Worm (Caenorhabditis elegans): Measurements from ENCODE around the gene kbp-3.

Gene kbp-3

DNA sequence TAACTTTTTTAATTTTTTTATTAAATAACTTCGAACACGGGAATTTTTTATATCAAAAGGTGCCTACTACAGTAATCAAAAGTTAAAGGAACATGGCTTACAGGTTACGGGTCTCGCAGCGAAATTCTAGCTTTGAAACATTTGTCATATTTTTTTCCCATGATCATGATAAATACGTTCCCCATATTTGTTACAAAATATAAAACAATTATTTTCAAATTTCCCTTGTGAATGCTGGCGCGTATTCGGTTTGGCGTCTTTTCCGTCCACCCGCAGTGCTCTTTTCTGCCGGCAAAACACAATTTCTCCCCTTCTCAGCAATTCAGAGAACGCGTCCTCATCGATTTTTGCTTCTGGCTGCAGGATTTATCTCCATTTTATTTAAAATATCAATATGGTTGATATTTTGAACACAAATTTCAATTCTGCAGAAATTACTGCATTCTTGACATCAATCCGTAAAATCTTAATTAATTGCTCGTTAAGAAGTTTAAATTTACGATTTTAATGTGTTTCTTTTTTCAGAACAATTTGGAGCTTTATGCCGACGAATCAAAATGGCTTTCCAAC is 24.6 kb downstream of the kbp-3 start, which contains the start of gene imb-2:
TSS of gene imb-2 (plus strand) at position 520 of the 570 bp plus-strand sequence.
- TF ChIP-seq C08G9.2 (tag; optimal IDR thresholded peaks at IDR 0.05): no peak
- TF ChIP-seq ceh-48 (tag; optimal IDR thresholded peaks at IDR 0.05): peak; percentile 77
- TF ChIP-seq unc-42 (tag; optimal IDR thresholded peaks at IDR 0.05): peak; percentile 87
- TF ChIP-seq nhr-11 (tag; optimal IDR thresholded peaks at IDR 0.05): no peak
- peak; percentile 38 for TF ChIP-seq ceh-31 (tag; optimal IDR thresholded peaks at IDR 0.05)
- no peak for TF ChIP-seq K09A11.1 (tag; optimal IDR thresholded peaks at IDR 0.05; ENCODE audit: insufficient read depth)
- TF ChIP-seq C38D4.7 (GFP tag; optimal IDR thresholded peaks at IDR 0.05): no peak
- peak; percentile 33 for TF ChIP-seq nfya-1 (tag; optimal IDR thresholded peaks at IDR 0.05)
- no peak for TF ChIP-seq ztf-16 (tag; optimal IDR thresholded peaks at IDR 0.05)
- no peak for TF ChIP-seq unc-86 (tag; optimal IDR thresholded peaks at IDR 0.05)

DNA sequence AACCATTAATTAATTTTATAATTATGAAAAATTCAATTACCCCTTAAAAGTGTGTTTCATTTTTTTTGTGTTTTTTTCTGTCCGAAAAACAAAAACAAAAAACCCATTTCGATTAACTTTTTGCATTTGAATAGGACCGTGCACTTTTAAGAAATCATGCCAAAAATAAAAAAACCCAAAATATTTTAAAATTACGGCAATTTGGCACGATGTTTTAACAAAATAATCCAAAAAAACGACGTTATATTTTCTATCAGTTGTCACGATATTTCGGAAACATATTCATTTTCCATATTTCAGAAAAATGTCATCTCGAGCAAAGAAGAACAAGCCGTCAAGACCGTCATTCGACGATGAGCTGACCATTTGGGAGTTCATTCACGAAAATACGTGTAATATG is 28.2 kb downstream of the kbp-3 start, which contains the start of gene tebp-1:
TSS of gene tebp-1 (plus strand) at position 301 of the 400 bp plus-strand sequence.
- TF ChIP-seq pha-2 (tag; optimal IDR thresholded peaks at IDR 0.05): no peak
- TF ChIP-seq ceh-18 (tag; optimal IDR thresholded peaks at IDR 0.05): no peak
- TF ChIP-seq fkh-6 (tag; optimal IDR thresholded peaks at IDR 0.05): no peak
- TF ChIP-seq gmeb-2 (tag; optimal IDR thresholded peaks at IDR 0.05): no peak
- TF ChIP-seq fkh-10 (GFP tag; optimal IDR thresholded peaks at IDR 0.05): no peak
- no peak for TF ChIP-seq nhr-232 (tag; optimal IDR thresholded peaks at IDR 0.05)
- no peak for TF ChIP-seq pat-9 (tag; optimal IDR thresholded peaks at IDR 0.05)
- no peak for TF ChIP-seq ets-4 (tag; optimal IDR thresholded peaks at IDR 0.05)
- no peak for TF ChIP-seq ceh-6 (GFP tag; optimal IDR thresholded peaks at IDR 0.05)
- TF ChIP-seq C08G9.2 (tag; optimal IDR thresholded peaks at IDR 0.05): no peak
- TF ChIP-seq fax-1 (tag; optimal IDR thresholded peaks at IDR 0.05): no peak
- no peak for TF ChIP-seq zip-5 (tag; optimal IDR thresholded peaks at IDR 0.05)
- no peak for TF ChIP-seq hlh-13 (GFP tag; optimal IDR thresholded peaks at IDR 0.05)
- no peak for TF ChIP-seq ceh-48 (tag; optimal IDR thresholded peaks at IDR 0.05)
- no peak for TF ChIP-seq elt-2 (tag; optimal IDR thresholded peaks at IDR 0.05)
- TF ChIP-seq ceh-34 (tag; optimal IDR thresholded peaks at IDR 0.05): no peak
- TF ChIP-seq Y22D7AL.16 (tag; optimal IDR thresholded peaks at IDR 0.05): no peak
- TF ChIP-seq hlh-6 (tag; optimal IDR thresholded peaks at IDR 0.05): no peak
- no peak for TF ChIP-seq ama-1 (optimal IDR thresholded peaks at IDR 0.05)
- TF ChIP-seq pag-3 (tag; optimal IDR thresholded peaks at IDR 0.05; ENCODE audit: borderline replicate concordance): no peak

DNA sequence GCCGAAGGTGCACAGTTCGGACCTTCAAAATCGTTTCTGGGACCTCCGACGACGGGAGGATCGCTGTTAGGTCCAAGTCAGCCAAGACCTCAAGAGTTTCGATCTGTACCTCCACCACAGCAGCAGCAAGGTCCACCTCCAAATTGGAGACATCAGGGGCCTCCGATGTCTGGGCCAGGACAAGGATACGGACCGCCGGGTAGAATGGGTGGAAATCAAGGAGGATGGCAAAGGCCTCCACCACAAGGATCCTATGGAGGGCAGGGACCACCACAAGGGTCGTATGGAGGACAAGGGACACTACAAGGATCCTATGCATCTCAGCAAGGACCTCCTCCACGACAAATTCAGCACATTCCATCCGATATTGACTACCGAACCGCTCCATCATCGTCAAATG is 29.2 kb downstream of the kbp-3 start:
- TF ChIP-seq ama-1 (optimal IDR thresholded peaks at IDR 0.05): no peak
- peak; percentile 8 for TF ChIP-seq sdc-2 (tag; optimal IDR thresholded peaks at IDR 0.05)
- no peak for TF ChIP-seq ets-4 (tag; optimal IDR thresholded peaks at IDR 0.05)

DNA sequence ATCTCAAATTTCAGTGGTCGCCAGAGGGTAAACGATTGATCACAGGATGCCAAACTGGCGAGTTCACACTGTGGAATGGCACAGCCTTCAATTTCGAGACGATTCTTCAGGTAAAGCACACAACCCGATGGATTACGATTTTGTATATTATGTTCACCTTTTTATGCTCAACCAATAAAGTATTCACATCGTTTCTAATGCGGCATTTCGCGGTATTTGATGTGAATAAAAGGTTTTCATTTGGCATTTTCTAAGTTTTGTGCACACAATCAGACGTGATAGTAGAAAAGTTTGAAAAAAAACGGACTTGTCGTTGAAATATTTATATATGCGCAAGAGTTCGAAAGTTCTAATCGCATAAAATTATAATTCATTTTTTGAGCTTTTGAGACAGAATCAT is 30.9 kb downstream of the kbp-3 start:
- no peak for TF ChIP-seq pha-2 (tag; optimal IDR thresholded peaks at IDR 0.05)
- no peak for TF ChIP-seq che-1 (tag; optimal IDR thresholded peaks at IDR 0.05)
- TF ChIP-seq ceh-48 (tag; optimal IDR thresholded peaks at IDR 0.05): no peak
- TF ChIP-seq C08G9.2 (tag; optimal IDR thresholded peaks at IDR 0.05): no peak
- TF ChIP-seq ceh-6 (GFP tag; optimal IDR thresholded peaks at IDR 0.05): no peak
- no peak for TF ChIP-seq pat-9 (tag; optimal IDR thresholded peaks at IDR 0.05)
- TF ChIP-seq ceh-30 (tag; optimal IDR thresholded peaks at IDR 0.05): no peak
- TF ChIP-seq pag-3 (tag; optimal IDR thresholded peaks at IDR 0.05; ENCODE audit: borderline replicate concordance): no peak
- no peak for TF ChIP-seq dve-1 (tag; optimal IDR thresholded peaks at IDR 0.05)
- no peak for TF ChIP-seq sdc-2 (tag; optimal IDR thresholded peaks at IDR 0.05)
- TF ChIP-seq dmd-4 (tag; optimal IDR thresholded peaks at IDR 0.05; ENCODE audit: borderline replicate concordance): no peak
- TF ChIP-seq F13H6.1 (tag; optimal IDR thresholded peaks at IDR 0.05): no peak
- TF ChIP-seq unc-3 (GFP tag; conservative IDR thresholded peaks at IDR 0.05): no peak
- TF ChIP-seq unc-3 (tag; optimal IDR thresholded peaks at IDR 0.05): no peak
- TF ChIP-seq ama-1 (optimal IDR thresholded peaks at IDR 0.05): no peak
- TF ChIP-seq fkh-10 (GFP tag; optimal IDR thresholded peaks at IDR 0.05): no peak
- no peak for TF ChIP-seq ceh-2 (tag; optimal IDR thresholded peaks at IDR 0.05)
